Worm (Caenorhabditis elegans) whole organism, mixed stage, embryonic: Measurements from ENCODE around the gene C28H8.5.
A peak's percentile ranks its signal among the peaks of the same experiment; 100 is the strongest.

ENCODE experiments used
- M03D4.4 ChIP-seq: sonication (generic microtip); optimal IDR thresholded peaks from 2 replicates; lab custom pipeline; 2017; ENCODE audit warnings: mild to moderate bottlenecking, missing genetic modification characterization, missing compliant biosample characterization
- bed-3 ChIP-seq: fragments of 200-800 bp; sonication (Bioruptor generic); optimal IDR thresholded peaks from 3 replicates; lab custom pipeline; 2018; ENCODE audit warnings: mild to moderate bottlenecking, missing genetic modification characterization, moderate library complexity, missing compliant biosample characterization
- blmp-1 ChIP-seq: fragments of 150-350 bp; optimal IDR thresholded peaks from 2 replicates; lab custom pipeline; 2014; ENCODE audit warnings: missing biosample characterization, missing genetic modification characterization
- ceh-39 ChIP-seq: fragments of 150-350 bp; optimal IDR thresholded peaks from 2 replicates; lab custom pipeline; 2014; ENCODE audit warnings: missing biosample characterization, missing genetic modification characterization
- ceh-43 ChIP-seq: fragments of 200-800 bp; sonication (Bioruptor generic); optimal IDR thresholded peaks from 2 replicates; lab custom pipeline; 2018; ENCODE audit warnings: mild to moderate bottlenecking, missing genetic modification characterization, moderate library complexity, missing compliant biosample characterization
- ceh-83 ChIP-seq: fragments of 200-800 bp; sonication (Bioruptor generic); optimal IDR thresholded peaks from 2 replicates; lab custom pipeline; 2018; ENCODE audit warnings: mild to moderate bottlenecking, missing genetic modification characterization, missing compliant biosample characterization
- ces-1 ChIP-seq: fragments of 150-350 bp; optimal IDR thresholded peaks from 2 replicates; lab custom pipeline; 2014; ENCODE audit warnings: missing biosample characterization, missing genetic modification reagents, missing genetic modification characterization
- cnd-1 ChIP-seq: fragments of 200-800 bp; sonication (Bioruptor generic); optimal IDR thresholded peaks from 2 replicates; lab custom pipeline; 2018; ENCODE audit warnings: mild to moderate bottlenecking, missing genetic modification characterization, missing compliant biosample characterization
- elt-1 ChIP-seq: sonication (generic microtip); optimal IDR thresholded peaks from 2 replicates; lab custom pipeline; 2017; ENCODE audit warnings: missing genetic modification characterization, mild to moderate bottlenecking, missing compliant biosample characterization, antibody characterized with exemption, moderate library complexity, borderline replicate concordance; ENCODE audit not compliant: insufficient read depth
- elt-3 ChIP-seq: fragments of 150-350 bp; optimal IDR thresholded peaks from 2 replicates; lab custom pipeline; 2014; ENCODE audit warnings: missing biosample characterization, missing genetic modification characterization
- flh-1 ChIP-seq: fragments of 200-800 bp; sonication (Bioruptor generic); optimal IDR thresholded peaks from 2 replicates; lab custom pipeline; 2018; ENCODE audit warnings: mild to moderate bottlenecking, missing genetic modification characterization, moderate library complexity, missing compliant biosample characterization
- ham-2 ChIP-seq: fragments of 200-800 bp; sonication (Bioruptor generic); optimal IDR thresholded peaks from 2 replicates; lab custom pipeline; 2018; ENCODE audit warnings: mild to moderate bottlenecking, missing genetic modification characterization, missing compliant biosample characterization
- hlh-1 ChIP-seq: fragments of 150-350 bp; optimal IDR thresholded peaks from 2 replicates; lab custom pipeline; 2014; ENCODE audit warnings: missing biosample characterization, missing genetic modification reagents, missing genetic modification characterization
- lin-13 ChIP-seq: fragments of 150-350 bp; optimal IDR thresholded peaks from 2 replicates; lab custom pipeline; 2014; ENCODE audit warnings: missing biosample characterization, missing genetic modification characterization
- lsy-2 ChIP-seq: fragments of 150-350 bp; optimal IDR thresholded peaks from 2 replicates; lab custom pipeline; 2014; ENCODE audit warnings: missing biosample characterization, missing genetic modification characterization
- mab-5 ChIP-seq: fragments of 150-350 bp; optimal IDR thresholded peaks from 2 replicates; lab custom pipeline; 2014; ENCODE audit warnings: missing biosample characterization, missing genetic modification characterization
- mep-1 ChIP-seq: fragments of 150-350 bp; optimal IDR thresholded peaks from 2 replicates; lab custom pipeline; 2017; ENCODE audit warnings: missing biosample characterization, missing genetic modification reagents, missing genetic modification characterization, inconsistent platforms
- mls-2 ChIP-seq: sonication (generic microtip); optimal IDR thresholded peaks from 2 replicates; lab custom pipeline; 2016; ENCODE audit warnings: mild to moderate bottlenecking, missing genetic modification characterization, moderate library complexity, missing compliant biosample characterization
- nhr-12 ChIP-seq: fragments of 150-350 bp; optimal IDR thresholded peaks from 2 replicates; lab custom pipeline; 2014; ENCODE audit warnings: missing biosample characterization, missing genetic modification characterization
- nhr-2 ChIP-seq: fragments of 150-350 bp; optimal IDR thresholded peaks from 2 replicates; lab custom pipeline; 2014; ENCODE audit warnings: missing biosample characterization, missing genetic modification characterization
- nhr-237 ChIP-seq: fragments of 150-350 bp; optimal IDR thresholded peaks from 2 replicates; lab custom pipeline; 2014; ENCODE audit warnings: missing biosample characterization, missing genetic modification characterization
- nhr-28 ChIP-seq: fragments of 150-350 bp; optimal IDR thresholded peaks from 2 replicates; lab custom pipeline; 2014; ENCODE audit warnings: missing biosample characterization, missing genetic modification characterization
- nhr-76 ChIP-seq: sonication (generic microtip); optimal IDR thresholded peaks from 2 replicates; lab custom pipeline; 2017; ENCODE audit warnings: missing biosample characterization, missing genetic modification characterization
- pha-4 ChIP-seq: fragments of 150-350 bp; optimal IDR thresholded peaks from 2 replicates; lab custom pipeline; 2018; ENCODE audit warnings: missing biosample characterization, missing genetic modification reagents, missing genetic modification characterization
- sem-2 ChIP-seq: fragments of 200-800 bp; sonication (Bioruptor generic); optimal IDR thresholded peaks from 2 replicates; lab custom pipeline; 2018; ENCODE audit warnings: mild to moderate bottlenecking, missing genetic modification characterization, missing compliant biosample characterization
- snpc-4 ChIP-seq: fragments of 150-350 bp; optimal IDR thresholded peaks from 2 replicates; lab custom pipeline; 2014; ENCODE audit warnings: missing biosample characterization, missing genetic modification characterization
- sptf-1 ChIP-seq: sonication (generic microtip); optimal IDR thresholded peaks from 2 replicates; lab custom pipeline; 2017; ENCODE audit warnings: mild to moderate bottlenecking, missing genetic modification characterization, moderate library complexity, missing compliant biosample characterization
- tbx-8 ChIP-seq: fragments of 200-800 bp; sonication (Bioruptor generic); optimal IDR thresholded peaks from 2 replicates; lab custom pipeline; 2018; ENCODE audit warnings: mild to moderate bottlenecking, missing genetic modification characterization, moderate library complexity, missing compliant biosample characterization
- unc-120 ChIP-seq: sonication (generic microtip); optimal IDR thresholded peaks from 2 replicates; lab custom pipeline; 2017; ENCODE audit warnings: missing genetic modification characterization, missing compliant biosample characterization; ENCODE audit not compliant: poor library complexity, severe bottlenecking
- unc-39 ChIP-seq: fragments of 150-350 bp; optimal IDR thresholded peaks from 2 replicates; lab custom pipeline; 2014; ENCODE audit warnings: missing biosample characterization, missing genetic modification characterization
- unc-62 ChIP-seq: fragments of 150-350 bp; optimal IDR thresholded peaks from 2 replicates; lab custom pipeline; 2014; ENCODE audit warnings: missing biosample characterization, missing genetic modification reagents, missing genetic modification characterization
- zip-8 ChIP-seq: fragments of 150-350 bp; optimal IDR thresholded peaks from 2 replicates; lab custom pipeline; 2014; ENCODE audit warnings: missing biosample characterization, missing genetic modification characterization

Gene C28H8.5

ce11 chrIII:5919799-5920387 lies 35.8 kb downstream of the C28H8.5 start, which contains the start of the genes tdo-2 and C28H8.2:
Gene tdo-2 (minus strand): TSS chrIII:5919955.
Gene C28H8.2 (plus strand): TSS chrIII:5920322.
- no peak for TF ChIP-seq cnd-1 (tag; lab: Kevin White, UChicago)
- no peak for TF ChIP-seq zip-8 (tag; lab: Kevin White, UChicago)
- TF ChIP-seq blmp-1: no peak
- no peak for TF ChIP-seq elt-1 (tag; lab: Kevin White, UChicago)
- no peak for TF ChIP-seq pha-4 (tag; lab: Kevin White, UChicago)
- TF ChIP-seq nhr-28 (tag; lab: Kevin White, UChicago): no peak
- no peak for TF ChIP-seq unc-120
- no peak for TF ChIP-seq nhr-76 (tag; lab: Kevin White, UChicago)

ce11 chrIII:5921067-5921678 lies 37.1 kb downstream of the C28H8.5 start:
- TF ChIP-seq elt-1 (tag; lab: Kevin White, UChicago): no peak
- no peak for TF ChIP-seq tbx-8
- TF ChIP-seq hlh-1: no peak
- no peak for TF ChIP-seq ceh-43 (GFP tag; lab: Kevin White, UChicago)
- TF ChIP-seq unc-39 (tag; lab: Kevin White, UChicago): no peak
- TF ChIP-seq flh-1: no peak
- TF ChIP-seq mls-2 (tag; lab: Kevin White, UChicago): no peak
- TF ChIP-seq M03D4.4: no peak
- no peak for TF ChIP-seq nhr-76 (tag; lab: Kevin White, UChicago)
- TF ChIP-seq nhr-237: no peak
- no peak for TF ChIP-seq nhr-28 (tag; lab: Kevin White, UChicago)
- TF ChIP-seq sem-2 (GFP tag; lab: Kevin White, UChicago): no peak
- no peak for TF ChIP-seq nhr-2 (tag; lab: Kevin White, UChicago)
- no peak for TF ChIP-seq mab-5
- no peak for TF ChIP-seq ham-2 (GFP tag; lab: Kevin White, UChicago)
- no peak for TF ChIP-seq sptf-1 (tag; lab: Kevin White, UChicago)
- no peak for TF ChIP-seq zip-8 (tag; lab: Kevin White, UChicago)
- TF ChIP-seq unc-120: no peak
- TF ChIP-seq elt-3 (tag; lab: Kevin White, UChicago): no peak

ce11 chrIII:5922236-5922635 lies 38.1 kb downstream of the C28H8.5 start:
- no peak for TF ChIP-seq mep-1 (tag; lab: Kevin White, UChicago)
- no peak for TF ChIP-seq cnd-1 (tag; lab: Kevin White, UChicago)
- TF ChIP-seq, all 35 proteins: peak for 0

DNA sequence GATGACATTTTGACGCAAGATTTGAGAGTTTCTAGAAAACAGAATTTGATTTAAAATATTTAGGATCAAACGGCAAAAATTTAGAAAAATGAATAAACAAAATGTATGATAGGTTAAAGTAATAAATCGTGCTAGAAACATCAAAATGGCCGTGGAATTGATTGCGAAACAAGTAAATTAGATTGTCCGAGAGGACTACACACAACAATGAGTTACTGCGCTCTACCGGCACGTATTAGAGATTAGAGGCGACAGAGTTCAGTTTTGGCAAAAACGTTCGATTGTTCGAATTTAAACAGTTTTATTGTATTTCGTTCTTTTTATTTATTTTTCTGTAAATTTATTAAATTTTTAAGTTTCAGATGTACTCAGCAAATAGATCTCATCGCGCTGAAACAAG lies 41.6 kb downstream of the C28H8.5 start, which contains the start of the genes dnc-2 and bcl-7:
Gene dnc-2 (minus strand): TSS at position 33 of the 400 bp plus-strand sequence.
Gene bcl-7 (plus strand): TSS at position 363 of the 400 bp plus-strand sequence.
- TF ChIP-seq lsy-2 (tag; lab: Kevin White, UChicago): no peak
- no peak for TF ChIP-seq ceh-39 (tag; lab: Kevin White, UChicago)
- TF ChIP-seq bed-3: no peak
- TF ChIP-seq flh-1: no peak
- TF ChIP-seq nhr-12: no peak
- no peak for TF ChIP-seq ceh-83 (GFP tag; lab: Kevin White, UChicago)
- TF ChIP-seq hlh-1: no peak
- TF ChIP-seq cnd-1 (tag; lab: Kevin White, UChicago): no peak
- TF ChIP-seq snpc-4 (tag; lab: Kevin White, UChicago): no peak
- TF ChIP-seq pha-4 (tag; lab: Kevin White, UChicago): peak; percentile 1
- TF ChIP-seq mab-5: no peak
- no peak for TF ChIP-seq unc-120
- TF ChIP-seq ces-1 (GFP tag; lab: Kevin White, UChicago): peak; percentile 72
- no peak for TF ChIP-seq zip-8 (tag; lab: Kevin White, UChicago)
- TF ChIP-seq mep-1 (tag; lab: Kevin White, UChicago): peak; percentile 4
- TF ChIP-seq lin-13 (tag; lab: Kevin White, UChicago): peak; percentile 9

- peak; percentile 95 for TF ChIP-seq hlh-1
- peak; percentile 17 for TF ChIP-seq unc-120
- TF ChIP-seq nhr-76 (tag; lab: Kevin White, UChicago): no peak
- no peak for TF ChIP-seq sem-2 (GFP tag; lab: Kevin White, UChicago)
- peak; percentile 27 for TF ChIP-seq unc-62 (GFP tag; lab: Kevin White, UChicago)
These were observed 46.6 kb downstream of the C28H8.5 start for ce11 chrIII:5930659-5931058.
